Fruit fly (Drosophila melanogaster) whole organism: ENCODE results near the gene Eh.

ENCODE experiments used
- Dll ChIP-seq: fragments of >200 bp; optimal IDR thresholded peaks from 2 replicates; lab custom pipeline; 2017
- EcR ChIP-seq, 2 experiments: fragments of >200 bp; optimal IDR thresholded peaks; 2 replicates each; lab custom pipeline; 2017; ENCODE audit warnings: missing biosample characterization in 2 of 2, missing genetic modification characterization in 2 of 2, missing genetic modification reagents in 2 of 2
- psq ChIP-seq: fragments of >200 bp; optimal IDR thresholded peaks from 2 replicates; lab custom pipeline; 2017
- usp ChIP-seq: fragments of >200 bp; optimal IDR thresholded peaks from 2 replicates; lab custom pipeline; 2017; ENCODE audit warnings: missing biosample characterization, missing genetic modification characterization, mixed read lengths

dm6 chr3R:17422102-17422501 lies 26.6 kb downstream of the Eh start, which contains the start of gene CG14332:
- no peak for TF ChIP-seq usp
- no peak for TF ChIP-seq EcR (GFP tag; optimal IDR thresholded peaks at IDR 0.05; lab: Kevin White, UChicago)
- TF ChIP-seq psq (lab: Kevin White, UChicago) = no peak
- no peak for TF ChIP-seq Dll (lab: Kevin White, UChicago)
